Comparison of ENCODE assay signal across 5 fruit fly cellular contexts in genomic region chr3R:30600154-30601009, dm6.
TF ChIP-seq lines count a peak whose summit lies in the region.

No protein-coding gene starts in this region.

TF ChIP-seq in whole organism, adult, 20 proteins besides CTCF, POLR2A, EP300 and RAD21 (continued from another document):
- TF ChIP-seq CG11617 (GFP tag; optimal IDR thresholded peaks at IDR 0.05; lab: Kevin White, UChicago) = peak; percentile 79
- peak; percentile 47 for TF ChIP-seq Mnt (GFP tag; optimal IDR thresholded peaks at IDR 0.05; lab: Kevin White, UChicago)
- peak; percentile 72 for TF ChIP-seq Hr96 (GFP tag; optimal IDR thresholded peaks at IDR 0.05; lab: Kevin White, UChicago)

TF ChIP-seq in whole organism, embryonic, 481 proteins besides CTCF, POLR2A, EP300 and RAD21 (continued from another document and continues in another):
- peak; percentile 93 for TF ChIP-seq CG2678 (tag; optimal IDR thresholded peaks at IDR 0.05; lab: Kevin White, UChicago)
- TF ChIP-seq CG17186 (GFP tag; optimal IDR thresholded peaks at IDR 0.05; lab: Kevin White, UChicago) = peak; percentile 9
- TF ChIP-seq CG11696 (GFP tag; IDR thresholded peaks at IDR 0.05; lab: Robert Waterston, UW) = peak; percentile 91
- peak; percentile 88 for TF ChIP-seq esg (GFP tag; conservative IDR thresholded peaks at IDR 0.05; lab: Robert Waterston, UW)
- TF ChIP-seq ash1 (GFP tag; optimal IDR thresholded peaks at IDR 0.05; lab: Kevin White, UChicago) = peak; percentile 73
- peak; percentile 66 for TF ChIP-seq p53 (GFP tag; optimal IDR thresholded peaks at IDR 0.05; lab: Kevin White, UChicago)
- TF ChIP-seq CG14050 (GFP tag; IDR thresholded peaks at IDR 0.05; lab: Robert Waterston, UW) = peak; percentile 93
- TF ChIP-seq gce (GFP tag; IDR thresholded peaks at IDR 0.05; lab: Robert Waterston, UW) = peak; percentile 92
- peak; percentile 86 for TF ChIP-seq Rx (GFP tag; IDR thresholded peaks at IDR 0.05; lab: Robert Waterston, UW)
- peak; percentile 92 for TF ChIP-seq PHDP (tag; optimal IDR thresholded peaks at IDR 0.05; lab: Kevin White, UChicago)
- peak; percentile 89 for TF ChIP-seq NfI (GFP tag; optimal IDR thresholded peaks at IDR 0.05; lab: Kevin White, UChicago)
- TF ChIP-seq zen (tag; optimal IDR thresholded peaks at IDR 0.05; lab: Kevin White, UChicago) = peak; percentile 80
- TF ChIP-seq CHES-1-like (GFP tag; optimal IDR thresholded peaks at IDR 0.05; lab: Kevin White, UChicago) = peak; percentile 86
- TF ChIP-seq sug (tag; optimal IDR thresholded peaks at IDR 0.05; lab: Kevin White, UChicago) = peak; percentile 75
- peak; percentile 67 for TF ChIP-seq CG10274 (GFP tag; optimal IDR thresholded peaks at IDR 0.05; lab: Kevin White, UChicago)
- peak; percentile 92 for TF ChIP-seq onecut (GFP tag; IDR thresholded peaks at IDR 0.05; lab: Robert Waterston, UW)
- no peak for TF ChIP-seq crol (GFP tag; IDR thresholded peaks at IDR 0.05; lab: Robert Waterston, UW)
- TF ChIP-seq fru (optimal IDR thresholded peaks at IDR 0.05; lab: Kevin White, UChicago) = no peak
- no peak for TF ChIP-seq br (optimal IDR thresholded peaks at IDR 0.05; lab: Kevin White, UChicago)
- TF ChIP-seq CG10565 (GFP tag; optimal IDR thresholded peaks at IDR 0.05; lab: Kevin White, UChicago) = no peak
- peak; percentile 16 to 92 for TF ChIP-seq bsh (GFP tag; optimal IDR thresholded peaks at IDR 0.05; lab: Kevin White, UChicago)
- TF ChIP-seq CG17385 (GFP tag; optimal IDR thresholded peaks at IDR 0.05; lab: Kevin White, UChicago) = peak; percentile 88
- TF ChIP-seq Six4 (GFP tag; optimal IDR thresholded peaks at IDR 0.05; lab: Kevin White, UChicago) = peak; percentile 90
- peak; percentile 91 for TF ChIP-seq sens-2 (GFP tag; IDR thresholded peaks at IDR 0.05; lab: Robert Waterston, UW)
- peak; percentile 79 for TF ChIP-seq dmrt11E (tag; optimal IDR thresholded peaks at IDR 0.05; lab: Kevin White, UChicago)
- peak; percentile 95 for TF ChIP-seq tgo (GFP tag; IDR thresholded peaks at IDR 0.05; lab: Robert Waterston, UW)
- TF ChIP-seq Dip3 (GFP tag; optimal IDR thresholded peaks at IDR 0.05; lab: Kevin White, UChicago) = peak; percentile 90
- peak; percentile 90 for TF ChIP-seq ken (GFP tag; IDR thresholded peaks at IDR 0.05; lab: Robert Waterston, UW)
- no peak for TF ChIP-seq Bgb (GFP tag; IDR thresholded peaks at IDR 0.05; lab: Robert Waterston, UW; ENCODE audit: partially characterized antibody)
- TF ChIP-seq gfzf (GFP tag; optimal IDR thresholded peaks at IDR 0.05; lab: Kevin White, UChicago) = no peak
- peak; percentile 84 for TF ChIP-seq CG13296 (GFP tag; optimal IDR thresholded peaks at IDR 0.05; lab: Kevin White, UChicago)
- TF ChIP-seq stwl (tag; optimal IDR thresholded peaks at IDR 0.05; lab: Kevin White, UChicago) = peak; percentile 25
- peak; percentile 91 for TF ChIP-seq Optix (GFP tag; IDR thresholded peaks at IDR 0.05; lab: Robert Waterston, UW)

TF ChIP-seq in whole organism, prepupa, 60 proteins besides CTCF, POLR2A, EP300 and RAD21 (continued from another document and continues in another):
- TF ChIP-seq CG6276 (GFP tag; optimal IDR thresholded peaks at IDR 0.05; lab: Kevin White, UChicago) = peak; percentile 86
- TF ChIP-seq Eip75B (GFP tag; optimal IDR thresholded peaks at IDR 0.05; lab: Kevin White, UChicago) = peak; percentile 95
- TF ChIP-seq cyc (GFP tag; optimal IDR thresholded peaks at IDR 0.05; lab: Kevin White, UChicago) = peak; percentile 88
- peak; percentile 91 for TF ChIP-seq CG11294 (GFP tag; IDR thresholded peaks at IDR 0.05; lab: Robert Waterston, UW)
- TF ChIP-seq CG15336 (GFP tag; IDR thresholded peaks at IDR 0.05; lab: Robert Waterston, UW) = peak; percentile 97
- peak; percentile 81 for TF ChIP-seq CG1621 (tag; optimal IDR thresholded peaks at IDR 0.05; lab: Kevin White, UChicago)
- TF ChIP-seq CG11902 (GFP tag; optimal IDR thresholded peaks at IDR 0.05; lab: Kevin White, UChicago) = peak; percentile 83
- peak; percentile 74 to 89 for TF ChIP-seq salr (GFP tag; optimal IDR thresholded peaks at IDR 0.05; lab: Kevin White, UChicago)
- peak; percentile 93 for TF ChIP-seq CG3919 (GFP tag; optimal IDR thresholded peaks at IDR 0.05; lab: Kevin White, UChicago)
- peak; percentile 94 for TF ChIP-seq CG7368 (GFP tag; optimal IDR thresholded peaks at IDR 0.05; lab: Kevin White, UChicago)
- TF ChIP-seq net (GFP tag; optimal IDR thresholded peaks at IDR 0.05; lab: Kevin White, UChicago) = peak; percentile 95
- TF ChIP-seq vri (GFP tag; optimal IDR thresholded peaks at IDR 0.05; lab: Kevin White, UChicago) = peak; percentile 98
- TF ChIP-seq Eip93F (GFP tag; optimal IDR thresholded peaks at IDR 0.05; lab: Kevin White, UChicago) = peak; percentile 90
- TF ChIP-seq CG34406 (GFP tag; optimal IDR thresholded peaks at IDR 0.05; lab: Kevin White, UChicago) = peak; percentile 93
- peak; percentile 96 for TF ChIP-seq Sox102F (GFP tag; optimal IDR thresholded peaks at IDR 0.05; lab: Kevin White, UChicago)
- TF ChIP-seq CG32006 (GFP tag; optimal IDR thresholded peaks at IDR 0.05; lab: Kevin White, UChicago) = peak; percentile 90
- TF ChIP-seq esn (GFP tag; optimal IDR thresholded peaks at IDR 0.05; lab: Kevin White, UChicago) = peak; percentile 96
- TF ChIP-seq dac (GFP tag; optimal IDR thresholded peaks at IDR 0.05; lab: Kevin White, UChicago) = peak; percentile 66
- peak; percentile 99 for TF ChIP-seq Eip78C (GFP tag; lab: Kevin White, UChicago)
- no peak for TF ChIP-seq Hr38 (GFP tag; optimal IDR thresholded peaks at IDR 0.05; lab: Kevin White, UChicago)
- TF ChIP-seq CG10631 (GFP tag; optimal IDR thresholded peaks at IDR 0.05; lab: Kevin White, UChicago) = peak; percentile 90
- peak; percentile 93 for TF ChIP-seq pdm3 (GFP tag; optimal IDR thresholded peaks at IDR 0.05; lab: Kevin White, UChicago)
- TF ChIP-seq Met (GFP tag; optimal IDR thresholded peaks at IDR 0.05; lab: Kevin White, UChicago) = peak; percentile 93
- TF ChIP-seq svp (GFP tag; lab: Kevin White, UChicago) = peak; percentile 96
- peak; percentile 86 for TF ChIP-seq Hr39 (GFP tag; optimal IDR thresholded peaks at IDR 0.05; lab: Kevin White, UChicago)
- TF ChIP-seq CG6163 (GFP tag; IDR thresholded peaks at IDR 0.05; lab: Robert Waterston, UW) = peak; percentile 98
- TF ChIP-seq Smox (GFP tag; optimal IDR thresholded peaks at IDR 0.05; lab: Kevin White, UChicago) = peak; percentile 93
- TF ChIP-seq Blimp-1 (GFP tag; optimal IDR thresholded peaks at IDR 0.05; lab: Kevin White, UChicago) = peak; percentile 64
- TF ChIP-seq Hr4 (GFP tag; optimal IDR thresholded peaks at IDR 0.05; lab: Kevin White, UChicago) = peak; percentile 94
- peak; percentile 84 for TF ChIP-seq CG10669 (GFP tag; optimal IDR thresholded peaks at IDR 0.05; lab: Kevin White, UChicago)
- peak; percentile 87 for TF ChIP-seq dsx (GFP tag; optimal IDR thresholded peaks at IDR 0.05; lab: Kevin White, UChicago; ENCODE audit: poor library complexity, severe bottlenecking)
- TF ChIP-seq topi (GFP tag; optimal IDR thresholded peaks at IDR 0.05; lab: Kevin White, UChicago) = peak; percentile 94
- TF ChIP-seq CG8319 (GFP tag; optimal IDR thresholded peaks at IDR 0.05; lab: Kevin White, UChicago) = peak; percentile 76

TF ChIP-seq in whole organism, pupa, 21 proteins besides CTCF, POLR2A, EP300 and RAD21 (continued from another document):
- TF ChIP-seq CG13204 (GFP tag; optimal IDR thresholded peaks at IDR 0.05; lab: Kevin White, UChicago) (peak; percentile 54), CG9948 (tag; optimal IDR thresholded peaks at IDR 0.05; lab: Kevin White, UChicago) (peak; percentile 77)
TF ChIP-seq in whole organism, pupa: peak in this region for 20.

TF ChIP-seq in whole organism, wandering third instar larva, 38 proteins besides CTCF, POLR2A, EP300 and RAD21 (continued from another document):
- TF ChIP-seq Vsx2 (GFP tag; optimal IDR thresholded peaks at IDR 0.05; lab: Kevin White, UChicago; ENCODE audit: partially characterized antibody) (no peak), woc (GFP tag; optimal IDR thresholded peaks at IDR 0.05; lab: Kevin White, UChicago) (peak; percentile 65), OdsH (GFP tag; optimal IDR thresholded peaks at IDR 0.05; lab: Kevin White, UChicago) (peak; percentile 90), Mio (GFP tag; optimal IDR thresholded peaks at IDR 0.05; lab: Kevin White, UChicago) (no peak), sv (GFP tag; optimal IDR thresholded peaks at IDR 0.05; lab: Kevin White, UChicago) (peak; percentile 43), CG32264 (GFP tag; optimal IDR thresholded peaks at IDR 0.05; lab: Kevin White, UChicago) (peak; percentile 84), sage (GFP tag; optimal IDR thresholded peaks at IDR 0.05; lab: Kevin White, UChicago) (peak; percentile 87), lola (GFP tag; optimal IDR thresholded peaks at IDR 0.05; lab: Kevin White, UChicago) (no peak), Hr78 (GFP tag; optimal IDR thresholded peaks at IDR 0.05; lab: Kevin White, UChicago) (no peak), h (GFP tag; optimal IDR thresholded peaks at IDR 0.05; lab: Kevin White, UChicago) (peak; percentile 96), dl (GFP tag; optimal IDR thresholded peaks at IDR 0.05; lab: Kevin White, UChicago; ENCODE audit: insufficient read depth in 1 of 2, partially characterized antibody in 2 of 2) (no peak), tai (GFP tag; optimal IDR thresholded peaks at IDR 0.05; lab: Kevin White, UChicago) (no peak), psq (GFP tag; optimal IDR thresholded peaks at IDR 0.05; lab: Kevin White, UChicago) (peak; percentile 96), Jra (GFP tag; optimal IDR thresholded peaks at IDR 0.05; lab: Kevin White, UChicago) (peak; percentile 72), HLH106 (tag; optimal IDR thresholded peaks at IDR 0.05; lab: Kevin White, UChicago) (peak; percentile 83), dmrt93B (GFP tag; optimal IDR thresholded peaks at IDR 0.05; lab: Kevin White, UChicago) (peak; percentile 66), rgr (GFP tag; optimal IDR thresholded peaks at IDR 0.05; lab: Kevin White, UChicago) (peak; percentile 91), br (GFP tag; optimal IDR thresholded peaks at IDR 0.05; lab: Kevin White, UChicago) (peak; percentile 94)
TF ChIP-seq in whole organism, wandering third instar larva: peak in this region for 24.
